Fruit fly (Drosophila melanogaster) whole organism, embryonic: ENCODE data around the gene Arl6IP1.

Experiments used
- ATbp ChIP-seq: fragments of 200-800 bp; sonication (Bioruptor generic); optimal IDR thresholded peaks from 2 replicates; lab custom pipeline; 2017; ENCODE audit warnings: missing biosample characterization, mild to moderate bottlenecking, missing genetic modification characterization, missing genetic modification reagents
- Antp ChIP-seq: fragments of 200-800 bp; sonication (Bioruptor generic); optimal IDR thresholded peaks from 3 replicates; lab custom pipeline; 2016; ENCODE audit warnings: missing biosample characterization, missing genetic modification characterization
- B-H2 ChIP-seq: fragments of 200-800 bp; sonication (Bioruptor generic); optimal IDR thresholded peaks from 2 replicates; lab custom pipeline; 2018; ENCODE audit warnings: missing biosample characterization, mild to moderate bottlenecking, missing genetic modification characterization
- Blimp-1 ChIP-seq: fragments of 200-800 bp; sonication (Bioruptor generic); optimal IDR thresholded peaks from 3 replicates; lab custom pipeline; 2018; ENCODE audit warnings: missing biosample characterization, missing genetic modification characterization, mild to moderate bottlenecking, moderate library complexity, missing genetic modification reagents
- CG10274 ChIP-seq: fragments of 200-800 bp; sonication (Bioruptor generic); optimal IDR thresholded peaks from 3 replicates; lab custom pipeline; 2017; ENCODE audit warnings: missing biosample characterization, mild to moderate bottlenecking, missing genetic modification characterization
- CG10462 ChIP-seq: fragments of 200-800 bp; sonication (Bioruptor generic); optimal IDR thresholded peaks from 2 replicates; lab custom pipeline; 2016; ENCODE audit warnings: missing biosample characterization, missing genetic modification characterization
- CG12299 ChIP-seq: fragments of 200-800 bp; sonication (Bioruptor generic); optimal IDR thresholded peaks from 2 replicates; lab custom pipeline; 2018; ENCODE audit warnings: missing biosample characterization, mild to moderate bottlenecking, missing genetic modification characterization
- CG1233 ChIP-seq: fragments of 200-800 bp; sonication (Bioruptor generic); optimal IDR thresholded peaks from 4 replicates; lab custom pipeline; 2018; ENCODE audit warnings: missing biosample characterization, mild to moderate bottlenecking, missing genetic modification characterization
- CG15073 ChIP-seq: fragments of 200-800 bp; sonication (Bioruptor generic); optimal IDR thresholded peaks from 2 replicates; lab custom pipeline; 2016; ENCODE audit warnings: missing biosample characterization, missing genetic modification characterization
- CG16779 ChIP-seq: fragments of 200-800 bp; sonication (Bioruptor generic); IDR thresholded peaks from 2 replicates; pipeline ENCODE4 v1.3.6; 2022; ENCODE audit warnings: missing biosample characterization, missing genetic modification characterization
- CG18599 ChIP-seq: fragments of 200-800 bp; sonication (Bioruptor generic); optimal IDR thresholded peaks from 3 replicates; lab custom pipeline; 2017; ENCODE audit warnings: missing biosample characterization, missing genetic modification characterization, mild to moderate bottlenecking, moderate library complexity, missing genetic modification reagents
- CG2678 ChIP-seq: fragments of 200-800 bp; sonication (Bioruptor generic); optimal IDR thresholded peaks from 3 replicates; lab custom pipeline; 2019; ENCODE audit warnings: missing biosample characterization, mild to moderate bottlenecking, missing genetic modification characterization, moderate library complexity
- CG30403 ChIP-seq: fragments of 200-800 bp; sonication (Bioruptor generic); optimal IDR thresholded peaks from 3 replicates; lab custom pipeline; 2016; ENCODE audit warnings: missing biosample characterization, missing genetic modification characterization
- CG31224 ChIP-seq: fragments of 200-800 bp; sonication (Bioruptor generic); IDR thresholded peaks from 2 replicates; pipeline ENCODE4 v1.3.6; 2022; ENCODE audit warnings: missing biosample characterization, missing genetic modification characterization
- CG33557 ChIP-seq: fragments of 200-800 bp; sonication (Bioruptor generic); optimal IDR thresholded peaks from 2 replicates; lab custom pipeline; 2019; ENCODE audit warnings: missing biosample characterization, mild to moderate bottlenecking, missing genetic modification characterization, moderate library complexity
- CG3407 ChIP-seq: fragments of 200-800 bp; sonication (Bioruptor generic); optimal IDR thresholded peaks from 2 replicates; lab custom pipeline; 2018; ENCODE audit warnings: missing biosample characterization, mild to moderate bottlenecking, missing genetic modification characterization
- CG3995 ChIP-seq: fragments of 200-800 bp; sonication (Bioruptor generic); optimal IDR thresholded peaks from 3 replicates; lab custom pipeline; 2016; ENCODE audit warnings: missing biosample characterization, missing genetic modification characterization
- CG4707 ChIP-seq: fragments of 200-800 bp; sonication (Bioruptor generic); optimal IDR thresholded peaks from 2 replicates; lab custom pipeline; 2018; ENCODE audit warnings: missing biosample characterization, mild to moderate bottlenecking, missing genetic modification characterization, moderate library complexity
- CG4854 ChIP-seq: fragments of 200-800 bp; sonication (Bioruptor generic); optimal IDR thresholded peaks from 2 replicates; lab custom pipeline; 2016; ENCODE audit warnings: missing biosample characterization, missing genetic modification characterization, inconsistent platforms
- E2f1 ChIP-seq: fragments of 200-800 bp; sonication (Bioruptor generic); IDR thresholded peaks from 2 replicates; pipeline ENCODE4 v1.3.6; 2022; ENCODE audit warnings: missing biosample characterization, missing genetic modification characterization
- Ets65A ChIP-seq: fragments of 200-800 bp; sonication (Bioruptor generic); peaks from one replicate; lab custom pipeline; 2016; ENCODE audit warnings: missing biosample characterization, missing genetic modification characterization
- Ets97D ChIP-seq: fragments of 200-800 bp; sonication (Bioruptor generic); optimal IDR thresholded peaks from 3 replicates; lab custom pipeline; 2016; ENCODE audit warnings: missing biosample characterization, missing genetic modification characterization
- Kr ChIP-seq: fragments of 200-800 bp; sonication (Bioruptor generic); optimal IDR thresholded peaks from 2 replicates; lab custom pipeline; 2017; ENCODE audit warnings: missing biosample characterization, mild to moderate bottlenecking, missing genetic modification characterization
- Med ChIP-seq: fragments of 200-800 bp; sonication (Bioruptor generic); peaks from one replicate; lab custom pipeline; 2016; ENCODE audit warnings: missing biosample characterization, missing genetic modification characterization, mild to moderate bottlenecking, inconsistent platforms, moderate library complexity
- Oli ChIP-seq: fragments of 200-800 bp; sonication (Bioruptor generic); optimal IDR thresholded peaks from 2 replicates; lab custom pipeline; 2018; ENCODE audit warnings: missing biosample characterization, mild to moderate bottlenecking, missing genetic modification characterization, moderate library complexity
- Scr ChIP-seq: fragments of 200-800 bp; sonication (Bioruptor generic); IDR thresholded peaks from 2 replicates; pipeline ENCODE4 v1.3.6; 2022; ENCODE audit warnings: missing biosample characterization, missing genetic modification characterization; ENCODE audit not compliant: partially characterized antibody
- Sin3A ChIP-seq: fragments of >200 bp; optimal IDR thresholded peaks from 2 replicates; lab custom pipeline; 2018
- Stat92E ChIP-seq, 3 experiments: fragments of >200 bp in 2 of 3; fragments of 200-800 bp in 1 of 3; sonication (Bioruptor generic) in 1 of 3; optimal IDR thresholded peaks; 2 replicates each; lab custom pipeline; 2017 to 2019; ENCODE audit warnings: missing biosample characterization in 3 of 3, missing genetic modification characterization in 3 of 3, mild to moderate bottlenecking in 1 of 3, moderate library complexity in 1 of 3
- Trl ChIP-seq, 3 experiments: fragments of >200 bp in 2 of 3; fragments of 200-800 bp in 1 of 3; sonication (Bioruptor generic) in 1 of 3; optimal IDR thresholded peaks; 2 replicates in 1 of 3; 3 replicates in 2 of 3; lab custom pipeline; 2016 to 2017; ENCODE audit warnings: missing biosample characterization in 1 of 3, missing genetic modification characterization in 1 of 3
- Xrp1 ChIP-seq: fragments of 200-800 bp; sonication (Bioruptor generic); IDR thresholded peaks from 2 replicates; pipeline ENCODE4 v1.3.6; 2022; ENCODE audit warnings: missing biosample characterization, missing genetic modification characterization
- ac ChIP-seq: fragments of 200-800 bp; sonication (Bioruptor generic); optimal IDR thresholded peaks from 3 replicates; lab custom pipeline; 2017; ENCODE audit warnings: missing biosample characterization, mild to moderate bottlenecking, missing genetic modification characterization
- chif ChIP-seq, 2 experiments: fragments of 200-800 bp; sonication (Bioruptor generic); optimal IDR thresholded peaks; 3 replicates each; lab custom pipeline; 2016; ENCODE audit warnings: missing biosample characterization in 2 of 2, missing genetic modification characterization in 2 of 2
- crp ChIP-seq, 2 experiments: fragments of 200-800 bp; sonication (Bioruptor generic); optimal IDR thresholded peaks; 2 replicates in 1 of 2; 3 replicates in 1 of 2; lab custom pipeline; 2017; ENCODE audit warnings: missing biosample characterization in 2 of 2, missing genetic modification characterization in 2 of 2, mild to moderate bottlenecking in 1 of 2, moderate library complexity in 1 of 2
- fd3F ChIP-seq: fragments of 200-800 bp; sonication (Bioruptor generic); optimal IDR thresholded peaks from 2 replicates; lab custom pipeline; 2018; ENCODE audit warnings: missing biosample characterization, mild to moderate bottlenecking, missing genetic modification characterization, moderate library complexity
- gfzf ChIP-seq: fragments of 200-800 bp; sonication (Bioruptor generic); optimal IDR thresholded peaks from 2 replicates; lab custom pipeline; 2016; ENCODE audit warnings: missing biosample characterization, mild to moderate bottlenecking, missing genetic modification characterization, moderate library complexity
- inv ChIP-seq: fragments of 200-800 bp; sonication (Bioruptor generic); IDR thresholded peaks from 2 replicates; pipeline ENCODE4 v1.3.6; 2022; ENCODE audit warnings: missing biosample characterization, missing genetic modification characterization; ENCODE audit not compliant: partially characterized antibody
- kni ChIP-seq: fragments of 200-800 bp; sonication (Bioruptor generic); optimal IDR thresholded peaks from 3 replicates; lab custom pipeline; 2017; ENCODE audit warnings: mild to moderate bottlenecking, missing biosample characterization, missing genetic modification reagents, missing genetic modification characterization
- lov ChIP-seq, 2 experiments: fragments of 200-800 bp in 1 of 2; fragments of >200 bp in 1 of 2; sonication (Bioruptor generic) in 1 of 2; IDR thresholded peaks in 1 of 2; optimal IDR thresholded peaks in 1 of 2; 2 replicates in 1 of 2; 3 replicates in 1 of 2; pipeline versions ENCODE4 v1.3.6 to Lab custom; 2017 to 2022; ENCODE audit warnings: missing biosample characterization in 1 of 2, missing genetic modification characterization in 1 of 2
- mirr ChIP-seq: fragments of 200-800 bp; sonication (Bioruptor generic); optimal IDR thresholded peaks from 3 replicates; lab custom pipeline; 2018; ENCODE audit warnings: missing biosample characterization, mild to moderate bottlenecking, missing genetic modification characterization
- nau ChIP-seq: fragments of 200-800 bp; sonication (Bioruptor generic); optimal IDR thresholded peaks from 3 replicates; lab custom pipeline; 2017; ENCODE audit warnings: missing biosample characterization, mild to moderate bottlenecking, missing genetic modification characterization, missing genetic modification reagents
- nerfin-1 ChIP-seq: fragments of 200-800 bp; sonication (Bioruptor generic); optimal IDR thresholded peaks from 3 replicates; lab custom pipeline; 2019; ENCODE audit warnings: missing biosample characterization, mild to moderate bottlenecking, missing genetic modification characterization, moderate library complexity
- pb ChIP-seq: fragments of 200-800 bp; sonication (Bioruptor generic); optimal IDR thresholded peaks from 3 replicates; lab custom pipeline; 2016; ENCODE audit warnings: missing biosample characterization, missing genetic modification characterization
- pfk ChIP-seq: fragments of 200-800 bp; sonication (Bioruptor generic); optimal IDR thresholded peaks from 2 replicates; lab custom pipeline; 2018; ENCODE audit warnings: missing biosample characterization, mild to moderate bottlenecking, missing genetic modification characterization, moderate library complexity
- rib ChIP-seq: fragments of 200-800 bp; sonication (Bioruptor generic); IDR thresholded peaks from 2 replicates; pipeline ENCODE4 v1.3.6; 2022; ENCODE audit warnings: missing biosample characterization, missing genetic modification characterization
- schlank ChIP-seq: fragments of 200-800 bp; sonication (Bioruptor generic); optimal IDR thresholded peaks from 2 replicates; lab custom pipeline; 2018; ENCODE audit warnings: missing biosample characterization, mild to moderate bottlenecking, missing genetic modification characterization
- sens ChIP-seq: fragments of 200-800 bp; sonication (Bioruptor generic); peaks from one replicate; lab custom pipeline; 2016; ENCODE audit warnings: missing biosample characterization, missing genetic modification characterization
- sr ChIP-seq: fragments of 200-800 bp; sonication (Bioruptor generic); IDR thresholded peaks from 3 replicates; pipeline ENCODE4 v1.3.6; 2022; ENCODE audit warnings: missing biosample characterization, missing genetic modification characterization
- sug ChIP-seq: fragments of 200-800 bp; optimal IDR thresholded peaks from 2 replicates; lab custom pipeline; 2019; ENCODE audit warnings: missing biosample characterization, mild to moderate bottlenecking, missing genetic modification characterization, moderate library complexity
- vnd ChIP-seq: fragments of 200-800 bp; sonication (Bioruptor generic); IDR thresholded peaks from 3 replicates; pipeline ENCODE4 v1.3.6; 2022; ENCODE audit warnings: missing biosample characterization, missing genetic modification characterization; ENCODE audit not compliant: partially characterized antibody

Arl6IP1 gene

DNA sequence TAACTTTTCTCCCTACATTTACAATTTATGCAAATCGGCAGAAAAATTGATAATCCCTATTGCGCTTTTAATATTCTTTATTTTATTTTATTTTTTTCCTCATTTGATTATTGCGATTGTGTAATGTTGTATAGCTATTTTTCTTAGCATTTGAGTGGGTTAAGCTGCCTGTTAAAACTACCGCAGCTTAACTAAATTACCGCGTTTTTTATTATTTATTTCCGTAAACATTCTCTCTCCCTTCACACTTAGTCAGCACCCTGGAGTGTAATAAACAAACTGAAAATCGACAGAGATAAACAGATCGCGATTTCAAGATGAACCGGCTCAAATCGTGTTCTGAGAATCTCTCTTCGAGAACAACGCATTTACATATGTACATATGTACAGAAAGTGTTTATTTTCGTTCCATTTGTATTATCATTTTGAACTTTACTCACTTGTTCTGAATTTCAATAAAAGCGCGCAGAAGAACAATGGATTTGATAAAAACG, 11.6 kb downstream of the Arl6IP1 start:
- TF ChIP-seq Blimp-1 (GFP tag; lab: Kevin White, UChicago), result peak; percentile 19
- TF ChIP-seq ATbp (GFP tag; lab: Kevin White, UChicago), result peak; percentile 4
- peak; percentile 63 for TF ChIP-seq kni (GFP tag; lab: Kevin White, UChicago)
- TF ChIP-seq nerfin-1, result peak; percentile 12
- no peak for TF ChIP-seq CG3407 (GFP tag; lab: Kevin White, UChicago)
- TF ChIP-seq CG18599 (GFP tag; lab: Kevin White, UChicago), result no peak
- no peak for TF ChIP-seq pb (GFP tag; lab: Kevin White, UChicago)
- no peak for TF ChIP-seq Med (GFP tag; lab: Kevin White, UChicago)
- TF ChIP-seq CG10462 (GFP tag; lab: Kevin White, UChicago), result no peak
- TF ChIP-seq Ets65A (GFP tag; lab: Kevin White, UChicago), result no peak
- TF ChIP-seq CG30403 (GFP tag; lab: Kevin White, UChicago), result no peak
- no peak for TF ChIP-seq B-H2 (GFP tag; lab: Kevin White, UChicago)
- peak; percentile 3 for TF ChIP-seq schlank (tag; lab: Kevin White, UChicago)
- no peak for TF ChIP-seq CG4707 (GFP tag; lab: Kevin White, UChicago)
- TF ChIP-seq lov (optimal IDR thresholded peaks at IDR 0.05; lab: Kevin White, UChicago), result no peak
- no peak for TF ChIP-seq lov (GFP tag; IDR thresholded peaks at IDR 0.05; lab: Robert Waterston, UW)
- TF ChIP-seq Ets97D (GFP tag; lab: Kevin White, UChicago), result no peak
- peak; percentile 47 for TF ChIP-seq mirr (GFP tag; lab: Kevin White, UChicago)
- no peak for TF ChIP-seq chif (GFP tag; optimal IDR thresholded peaks at IDR 0.05; lab: Kevin White, UChicago)
- TF ChIP-seq Kr (GFP tag; lab: Kevin White, UChicago), result no peak
- no peak for TF ChIP-seq CG15073 (GFP tag; lab: Kevin White, UChicago)
- TF ChIP-seq sug (tag; lab: Kevin White, UChicago), result peak; percentile 32
- no peak for TF ChIP-seq inv (GFP tag; lab: Robert Waterston, UW)
- TF ChIP-seq E2f1, result no peak
- TF ChIP-seq Trl (optimal IDR thresholded peaks at IDR 0.05; lab: Kevin White, UChicago), result peak in 1 of 2 experiments; percentile 3
- TF ChIP-seq Trl (GFP tag; optimal IDR thresholded peaks at IDR 0.05; lab: Kevin White, UChicago), result no peak
- TF ChIP-seq gfzf (GFP tag; lab: Kevin White, UChicago), result no peak
- TF ChIP-seq Sin3A (lab: Kevin White, UChicago), result no peak
- TF ChIP-seq sr (GFP tag; lab: Robert Waterston, UW), result no peak
- TF ChIP-seq Stat92E (GFP tag; optimal IDR thresholded peaks at IDR 0.05; lab: Kevin White, UChicago), result peak in 1 of 3 experiments; percentile 66
- TF ChIP-seq crp (GFP tag; optimal IDR thresholded peaks at IDR 0.05; lab: Kevin White, UChicago), result no peak
- peak; percentile 40 for TF ChIP-seq CG12299
- no peak for TF ChIP-seq sens (GFP tag; lab: Kevin White, UChicago)
- TF ChIP-seq vnd, result no peak
- TF ChIP-seq CG1233 (GFP tag; lab: Kevin White, UChicago), result peak; percentile 27
- TF ChIP-seq Antp, result no peak
- TF ChIP-seq rib (GFP tag; lab: Robert Waterston, UW), result no peak
- no peak for TF ChIP-seq CG16779 (GFP tag; lab: Robert Waterston, UW)
- peak; percentile 17 for TF ChIP-seq fd3F (GFP tag; lab: Kevin White, UChicago)
- peak; percentile 25; the same call in 1 of the 2 replicates for TF ChIP-seq Xrp1 (GFP tag; lab: Robert Waterston, UW)
- TF ChIP-seq Oli (tag; lab: Kevin White, UChicago), result no peak
- TF ChIP-seq ac (GFP tag; lab: Kevin White, UChicago), result no peak
- peak; percentile 40 for TF ChIP-seq CG2678 (tag; lab: Kevin White, UChicago)
- peak; percentile 20 for TF ChIP-seq pfk (GFP tag; lab: Kevin White, UChicago)
- TF ChIP-seq CG4854 (GFP tag; lab: Kevin White, UChicago), result no peak
- no peak for TF ChIP-seq Scr (GFP tag; lab: Robert Waterston, UW)
- no peak for TF ChIP-seq CG31224
- TF ChIP-seq CG10274 (GFP tag; lab: Kevin White, UChicago), result no peak
- no peak for TF ChIP-seq CG3995 (GFP tag; lab: Kevin White, UChicago)
- TF ChIP-seq CG33557 (GFP tag; lab: Kevin White, UChicago), result peak; percentile 49
- no peak for TF ChIP-seq nau (GFP tag; lab: Kevin White, UChicago)
